Worm (Caenorhabditis elegans) whole organism, L3 larva: ENCODE data around the gene T05C12.15.

ENCODE experiments used
- R02D3.7 ChIP-seq: fragments of 150-350 bp; optimal IDR thresholded peaks from 2 replicates; lab custom pipeline; 2014; ENCODE audit warnings: missing biosample characterization, missing genetic modification characterization
- ZK546.5 ChIP-seq: sonication (generic microtip); optimal IDR thresholded peaks from 2 replicates; lab custom pipeline; 2017; ENCODE audit warnings: missing biosample characterization, missing genetic modification characterization
- aly-2 ChIP-seq: fragments of 150-350 bp; optimal IDR thresholded peaks from 2 replicates; lab custom pipeline; 2014; ENCODE audit warnings: missing biosample characterization, missing genetic modification characterization
- ama-1 ChIP-seq: fragments of 150-350 bp; optimal IDR thresholded peaks from 2 replicates; lab custom pipeline; 2018
- ceh-16 ChIP-seq: sonication (generic microtip); optimal IDR thresholded peaks from 2 replicates; lab custom pipeline; 2017; ENCODE audit warnings: missing biosample characterization, missing genetic modification characterization
- ceh-28 ChIP-seq: fragments of 150-350 bp; optimal IDR thresholded peaks from 2 replicates; lab custom pipeline; 2014; ENCODE audit warnings: missing biosample characterization, missing genetic modification reagents, missing genetic modification characterization
- ceh-82 ChIP-seq: fragments of 150-350 bp; optimal IDR thresholded peaks from 2 replicates; lab custom pipeline; 2014; ENCODE audit warnings: missing biosample characterization, missing genetic modification characterization
- ceh-9 ChIP-seq: sonication (generic microtip); optimal IDR thresholded peaks from 2 replicates; lab custom pipeline; 2018; ENCODE audit warnings: missing biosample characterization, missing genetic modification characterization
- daf-12 ChIP-seq: fragments of 150-350 bp; optimal IDR thresholded peaks from 2 replicates; lab custom pipeline; 2014; ENCODE audit warnings: missing biosample characterization, missing genetic modification reagents, missing genetic modification characterization
- egl-27 ChIP-seq: sonication (generic microtip); optimal IDR thresholded peaks from 4 replicates; lab custom pipeline; 2017; ENCODE audit warnings: missing biosample characterization, missing genetic modification reagents, missing genetic modification characterization
- egl-5 ChIP-seq: fragments of 150-350 bp; optimal IDR thresholded peaks from 2 replicates; lab custom pipeline; 2017; ENCODE audit warnings: missing biosample characterization, missing genetic modification reagents, missing genetic modification characterization, inconsistent platforms
- elt-1 ChIP-seq: fragments of 150-350 bp; optimal IDR thresholded peaks from 2 replicates; lab custom pipeline; 2014; ENCODE audit warnings: missing biosample characterization, missing genetic modification characterization
- elt-2 ChIP-seq: sonication (generic microtip); optimal IDR thresholded peaks from 2 replicates; lab custom pipeline; 2016; ENCODE audit warnings: missing genetic modification reagents, mild to moderate bottlenecking, missing genetic modification characterization, missing compliant biosample characterization
- elt-3 ChIP-seq, 3 experiments: fragments of 150-350 bp in 1 of 3; sonication (generic microtip) in 2 of 3; optimal IDR thresholded peaks; 2 replicates in 2 of 3; 4 replicates in 1 of 3; lab custom pipeline; 2014 to 2017; ENCODE audit warnings: missing biosample characterization in 3 of 3, missing genetic modification characterization in 3 of 3
- eor-1 ChIP-seq, 2 experiments: fragments of 150-350 bp; optimal IDR thresholded peaks; 2 replicates each; lab custom pipeline; 2014 to 2018; ENCODE audit warnings: missing biosample characterization in 2 of 2, missing genetic modification characterization in 2 of 2
- fkh-10 ChIP-seq: sonication (generic microtip); optimal IDR thresholded peaks from 2 replicates; lab custom pipeline; 2017; ENCODE audit warnings: missing biosample characterization, missing genetic modification reagents, missing genetic modification characterization
- fkh-2 ChIP-seq: fragments of 150-350 bp; optimal IDR thresholded peaks from 2 replicates; lab custom pipeline; 2014; ENCODE audit warnings: missing biosample characterization, missing genetic modification reagents, missing genetic modification characterization
- fos-1 ChIP-seq: fragments of 150-350 bp; optimal IDR thresholded peaks from 2 replicates; lab custom pipeline; 2014; ENCODE audit warnings: missing biosample characterization, missing genetic modification characterization
- hmg-11 ChIP-seq: sonication (generic microtip); optimal IDR thresholded peaks from 2 replicates; lab custom pipeline; 2016; ENCODE audit warnings: missing genetic modification characterization, missing compliant biosample characterization
- jun-1 ChIP-seq: fragments of 150-350 bp; optimal IDR thresholded peaks from 2 replicates; lab custom pipeline; 2014; ENCODE audit warnings: missing biosample characterization, missing genetic modification reagents, missing genetic modification characterization
- lin-15B ChIP-seq: fragments of 150-350 bp; optimal IDR thresholded peaks from 2 replicates; lab custom pipeline; 2014; ENCODE audit warnings: missing biosample characterization, missing genetic modification characterization
- lin-39 ChIP-seq: fragments of 150-350 bp; optimal IDR thresholded peaks from 2 replicates; lab custom pipeline; 2018; ENCODE audit warnings: missing biosample characterization, missing genetic modification reagents, missing genetic modification characterization
- lsy-12 ChIP-seq: sonication (generic microtip); optimal IDR thresholded peaks from 2 replicates; lab custom pipeline; 2016; ENCODE audit warnings: mild to moderate bottlenecking, missing genetic modification characterization, missing compliant biosample characterization
- mdl-1 ChIP-seq: fragments of 150-350 bp; optimal IDR thresholded peaks from 2 replicates; lab custom pipeline; 2014; ENCODE audit warnings: missing biosample characterization, missing genetic modification characterization
- mml-1 ChIP-seq: fragments of 150-350 bp; sonication (generic microtip); optimal IDR thresholded peaks from 3 replicates; lab custom pipeline; 2014; ENCODE audit warnings: missing biosample characterization, missing genetic modification characterization
- nfya-1 ChIP-seq: sonication (generic microtip); optimal IDR thresholded peaks from 2 replicates; lab custom pipeline; 2017; ENCODE audit warnings: missing genetic modification characterization, mild to moderate bottlenecking, missing compliant biosample characterization, antibody characterized with exemption, moderate library complexity; ENCODE audit not compliant: insufficient read depth
- nhr-11 ChIP-seq: fragments of 150-350 bp; optimal IDR thresholded peaks from 2 replicates; lab custom pipeline; 2014; ENCODE audit warnings: missing biosample characterization, missing genetic modification characterization
- nhr-12 ChIP-seq: fragments of 150-350 bp; optimal IDR thresholded peaks from 2 replicates; lab custom pipeline; 2014; ENCODE audit warnings: missing biosample characterization, missing genetic modification characterization
- nhr-237 ChIP-seq: fragments of 150-350 bp; optimal IDR thresholded peaks from 2 replicates; lab custom pipeline; 2014; ENCODE audit warnings: missing biosample characterization, missing genetic modification characterization
- nhr-25 ChIP-seq: sonication (generic microtip); optimal IDR thresholded peaks from 2 replicates; lab custom pipeline; 2017; ENCODE audit warnings: missing biosample characterization, missing genetic modification characterization
- nhr-28 ChIP-seq: fragments of 150-350 bp; optimal IDR thresholded peaks from 2 replicates; lab custom pipeline; 2014; ENCODE audit warnings: missing biosample characterization, missing genetic modification characterization
- nhr-43 ChIP-seq: sonication (generic microtip); optimal IDR thresholded peaks from 2 replicates; lab custom pipeline; 2016; ENCODE audit warnings: mild to moderate bottlenecking, missing genetic modification characterization, missing compliant biosample characterization; ENCODE audit not compliant: poor library complexity, severe bottlenecking
- nhr-67 ChIP-seq: fragments of 150-350 bp; optimal IDR thresholded peaks from 2 replicates; lab custom pipeline; 2014; ENCODE audit warnings: missing biosample characterization, missing genetic modification characterization
- nhr-76 ChIP-seq: fragments of 150-350 bp; sonication (generic microtip); optimal IDR thresholded peaks from 5 replicates; lab custom pipeline; 2014; ENCODE audit warnings: missing biosample characterization, missing genetic modification characterization
- nhr-77 ChIP-seq: fragments of 150-350 bp; optimal IDR thresholded peaks from 2 replicates; lab custom pipeline; 2014; ENCODE audit warnings: missing biosample characterization, missing genetic modification characterization
- pha-4 ChIP-seq: fragments of 150-350 bp; optimal IDR thresholded peaks from 2 replicates; lab custom pipeline; 2014; ENCODE audit warnings: missing biosample characterization, missing genetic modification reagents, missing genetic modification characterization
- pqm-1 ChIP-seq: fragments of 150-350 bp; optimal IDR thresholded peaks from 2 replicates; lab custom pipeline; 2017; ENCODE audit warnings: missing biosample characterization, missing genetic modification characterization, inconsistent platforms
- skn-1 ChIP-seq: fragments of 150-350 bp; optimal IDR thresholded peaks from 2 replicates; lab custom pipeline; 2014; ENCODE audit warnings: missing biosample characterization, missing genetic modification characterization
- snpc-4 ChIP-seq: fragments of 150-350 bp; optimal IDR thresholded peaks from 2 replicates; lab custom pipeline; 2014; ENCODE audit warnings: missing biosample characterization, missing genetic modification characterization
- tbx-2 ChIP-seq: sonication (generic microtip); optimal IDR thresholded peaks from 2 replicates; lab custom pipeline; 2016; ENCODE audit warnings: mild to moderate bottlenecking, missing genetic modification characterization, missing compliant biosample characterization
- unc-39 ChIP-seq: sonication (generic microtip); optimal IDR thresholded peaks from 4 replicates; lab custom pipeline; 2017; ENCODE audit warnings: missing biosample characterization, missing genetic modification characterization
- unc-62 ChIP-seq: fragments of 150-350 bp; sonication (generic microtip); optimal IDR thresholded peaks from 4 replicates; lab custom pipeline; 2014; ENCODE audit warnings: missing biosample characterization, missing genetic modification reagents, missing genetic modification characterization
- zag-1 ChIP-seq: fragments of 150-350 bp; optimal IDR thresholded peaks from 2 replicates; lab custom pipeline; 2014; ENCODE audit warnings: missing biosample characterization, missing genetic modification characterization
- ztf-11 ChIP-seq: fragments of 150-350 bp; optimal IDR thresholded peaks from 2 replicates; lab custom pipeline; 2014; ENCODE audit warnings: missing biosample characterization, missing genetic modification characterization
- ztf-4 ChIP-seq: fragments of 150-350 bp; optimal IDR thresholded peaks from 2 replicates; lab custom pipeline; 2014; ENCODE audit warnings: missing biosample characterization, missing genetic modification characterization

The T05C12.15 gene

ce11 chrII:8180281-8180680 is 10.9 kb downstream of the T05C12.15 start, which contains the start of gene T05C12.4:
Gene T05C12.4, minus strand, starts transcription at chrII:8180381.
- TF ChIP-seq ceh-82 (tag; lab: Kevin White, UChicago) (no peak), ama-1 (lab: Kevin White, UChicago) (no peak), elt-3 (tag; optimal IDR thresholded peaks at IDR 0.05; lab: Kevin White, UChicago) (no peak), nhr-12 (tag; lab: Kevin White, UChicago) (no peak), nhr-43 (tag; lab: Kevin White, UChicago) (no peak), fkh-2 (tag; lab: Kevin White, UChicago) (no peak), nhr-67 (no peak), ZK546.5 (tag; lab: Kevin White, UChicago) (no peak), elt-2 (tag; lab: Kevin White, UChicago) (no peak), nhr-237 (tag; lab: Kevin White, UChicago) (no peak), ztf-4 (tag; lab: Kevin White, UChicago) (no peak), egl-5 (tag; lab: Kevin White, UChicago) (no peak), nfya-1 (tag; lab: Kevin White, UChicago) (no peak), nhr-25 (tag; lab: Kevin White, UChicago) (no peak), ceh-9 (tag; lab: Kevin White, UChicago) (no peak), nhr-76 (tag; lab: Kevin White, UChicago) (no peak), nhr-77 (tag; lab: Kevin White, UChicago) (no peak), aly-2 (tag; lab: Kevin White, UChicago) (no peak), unc-62 (no peak), daf-12 (tag; lab: Kevin White, UChicago) (no peak)

- TF ChIP-seq elt-2 (tag; lab: Kevin White, UChicago) (no peak), R02D3.7 (tag; lab: Kevin White, UChicago) (no peak), ZK546.5 (tag; lab: Kevin White, UChicago) (no peak), lin-15B (no peak), unc-62 (no peak), ceh-16 (tag; lab: Kevin White, UChicago) (no peak), ztf-4 (tag; lab: Kevin White, UChicago) (no peak), fkh-10 (GFP tag; lab: Kevin White, UChicago) (no peak)
- TF ChIP-seq, all 47 proteins: peak for 0
Measured at ce11 chrII:8181437-8181836, 12.1 kb downstream of the T05C12.15 start, which contains the start of gene dylt-3. Gene dylt-3, plus strand, starts transcription at chrII:8181737.

ce11 chrII:8185016-8185493 is 15.7 kb downstream of the T05C12.15 start, which contains the start of the genes mig-5 and cct-1:
Gene mig-5, minus strand, starts transcription at chrII:8185023.
Gene cct-1, plus strand, starts transcription at chrII:8185443.
- peak; percentile 52 for TF ChIP-seq ZK546.5 (tag; lab: Kevin White, UChicago)
- TF ChIP-seq nhr-43 (tag; lab: Kevin White, UChicago): peak; percentile 98
- TF ChIP-seq skn-1: peak; percentile 96
- TF ChIP-seq elt-3 (tag; optimal IDR thresholded peaks at IDR 0.05; lab: Kevin White, UChicago): peak in 2 of 3 experiments; percentile 20 to 79
- TF ChIP-seq ceh-9 (tag; lab: Kevin White, UChicago): no peak
- TF ChIP-seq nhr-12 (tag; lab: Kevin White, UChicago): no peak
- peak; percentile 30 for TF ChIP-seq daf-12 (tag; lab: Kevin White, UChicago)
- TF ChIP-seq unc-62: peak; percentile 86
- no peak for TF ChIP-seq ztf-11 (tag; lab: Kevin White, UChicago)
- peak; percentile 93 for TF ChIP-seq nhr-77 (tag; lab: Kevin White, UChicago)
- peak; percentile 91 for TF ChIP-seq tbx-2 (tag; lab: Kevin White, UChicago)
- TF ChIP-seq unc-39 (tag; lab: Kevin White, UChicago): no peak
- no peak for TF ChIP-seq ztf-4 (tag; lab: Kevin White, UChicago)
- TF ChIP-seq zag-1 (tag; lab: Kevin White, UChicago): peak; percentile 81
- TF ChIP-seq nhr-28 (tag; lab: Kevin White, UChicago): peak; percentile 62
- no peak for TF ChIP-seq nhr-237 (tag; lab: Kevin White, UChicago)
- peak; percentile 35 for TF ChIP-seq nhr-76 (tag; lab: Kevin White, UChicago)
- peak; percentile 94 for TF ChIP-seq ceh-28
- TF ChIP-seq pha-4: peak; percentile 99
- TF ChIP-seq lsy-12 (tag; lab: Kevin White, UChicago): peak; percentile 96
- peak; percentile 96 for TF ChIP-seq hmg-11 (tag; lab: Kevin White, UChicago)
- peak; percentile 91 for TF ChIP-seq fkh-10 (GFP tag; lab: Kevin White, UChicago)
- peak; percentile 99 for TF ChIP-seq nfya-1 (tag; lab: Kevin White, UChicago)
- TF ChIP-seq elt-2 (tag; lab: Kevin White, UChicago): peak; percentile 80
- TF ChIP-seq lin-39: peak; percentile 96
- TF ChIP-seq egl-27 (tag; lab: Kevin White, UChicago): peak; percentile 29
- TF ChIP-seq mml-1 (tag; lab: Kevin White, UChicago): no peak
- peak; percentile 96 for TF ChIP-seq ceh-82 (tag; lab: Kevin White, UChicago)
- TF ChIP-seq pqm-1 (tag; lab: Kevin White, UChicago): peak; percentile 92
- TF ChIP-seq nhr-67: no peak
- TF ChIP-seq elt-1 (tag; lab: Kevin White, UChicago): peak; percentile 86
- TF ChIP-seq jun-1 (tag; lab: Kevin White, UChicago): peak; percentile 95
- TF ChIP-seq R02D3.7 (tag; lab: Kevin White, UChicago): peak; percentile 95
- TF ChIP-seq lin-15B: peak; percentile 99
- TF ChIP-seq ceh-16 (tag; lab: Kevin White, UChicago): peak; percentile 48
- peak; percentile 62 for TF ChIP-seq mdl-1 (tag; lab: Kevin White, UChicago)
- no peak for TF ChIP-seq eor-1 (tag; optimal IDR thresholded peaks at IDR 0.05; lab: Kevin White, UChicago)
- TF ChIP-seq ama-1 (lab: Kevin White, UChicago): peak; percentile 77
- TF ChIP-seq fos-1 (tag; lab: Kevin White, UChicago): peak; percentile 20
- peak; percentile 94 for TF ChIP-seq nhr-25 (tag; lab: Kevin White, UChicago)
- TF ChIP-seq nhr-11 (tag; lab: Kevin White, UChicago): peak; percentile 92
- peak; percentile 86 for TF ChIP-seq snpc-4 (tag; lab: Kevin White, UChicago)
